Worm (Caenorhabditis elegans): ENCODE measurements around the gene nlp-58.

DNA sequence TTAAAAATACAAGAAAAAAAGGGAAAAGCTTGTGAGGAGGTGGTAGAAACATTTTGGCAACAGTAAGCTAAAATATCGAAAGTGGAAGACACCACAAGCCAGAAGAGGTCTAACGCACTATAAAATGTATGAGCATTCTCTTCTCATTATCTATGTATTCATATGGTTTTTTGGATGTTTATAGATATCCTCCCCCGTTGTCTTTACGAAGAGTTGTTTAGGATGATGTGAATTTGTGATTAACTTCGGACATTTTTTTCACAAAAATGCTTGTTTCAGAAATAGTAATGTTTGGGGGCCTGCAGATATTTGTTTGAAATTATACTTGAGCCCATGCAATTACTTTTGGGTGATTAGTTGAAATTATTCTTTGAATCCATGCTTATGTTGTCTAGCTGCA, 33.7 kb downstream of the nlp-58 start, which contains the start of gene mec-9:
- TF ChIP-seq lin-35 (GFP tag; optimal IDR thresholded peaks at IDR 0.05) (no peak), ama-1 (optimal IDR thresholded peaks at IDR 0.05) (no peak), ama-1 (GFP tag; optimal IDR thresholded peaks at IDR 0.05) (no peak), Y53F4B.3 (GFP tag; IDR thresholded peaks at IDR 0.05) (no peak), ztf-26 (tag; optimal IDR thresholded peaks at IDR 0.05) (no peak)
